Worm (Caenorhabditis elegans): ENCODE data around the gene latd-1.

The latd-1 gene

DNA sequence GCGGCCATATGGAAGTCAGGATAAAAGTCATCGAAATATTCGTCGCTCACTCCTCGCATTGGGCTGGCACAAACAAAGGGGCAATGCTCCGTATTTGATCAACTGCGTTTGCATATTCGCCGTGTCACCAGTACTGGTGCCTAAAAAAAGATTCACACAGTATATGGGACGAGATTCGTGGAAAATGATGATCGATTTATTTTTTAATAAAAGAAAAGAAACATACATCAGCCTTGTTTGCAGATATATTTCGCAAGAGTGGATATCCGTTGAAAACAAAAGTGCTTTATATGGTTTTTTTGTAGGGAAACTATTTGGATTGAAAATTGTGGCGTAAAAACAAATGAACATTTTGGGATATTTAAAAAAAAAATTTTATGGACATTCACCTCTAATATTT, at the start of gene latd-1:
latd-1 (minus strand) TSS at position 101 of the 400 bp plus-strand sequence.
- no peak for TF ChIP-seq nhr-23 (tag; optimal IDR thresholded peaks at IDR 0.05)
- no peak for TF ChIP-seq ceh-16 (tag; optimal IDR thresholded peaks at IDR 0.05)
- no peak for TF ChIP-seq C34F6.9 (tag; optimal IDR thresholded peaks at IDR 0.05)
- TF ChIP-seq skn-1 (tag; optimal IDR thresholded peaks at IDR 0.05) = no peak

DNA sequence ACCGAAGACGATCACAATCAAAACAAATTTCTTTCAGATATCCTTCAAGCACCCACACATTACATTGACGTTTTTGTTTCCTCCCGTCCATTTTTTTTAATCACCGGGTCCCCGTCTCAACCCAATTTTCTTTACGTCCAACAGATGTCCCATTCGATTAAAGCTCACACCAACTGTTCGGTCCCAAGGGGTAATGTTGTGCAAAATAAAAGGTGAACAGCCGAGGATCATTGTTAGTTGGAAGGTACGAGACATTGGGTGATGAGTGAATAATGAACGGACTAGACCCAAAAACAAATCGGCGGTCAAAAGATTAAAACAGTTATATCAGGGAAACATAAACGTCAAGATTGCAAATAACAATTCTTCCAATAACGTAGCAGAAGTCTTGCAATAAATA, 47.8 kb upstream of the latd-1 start:
- TF ChIP-seq nhr-237 (tag; optimal IDR thresholded peaks at IDR 0.05) = no peak
- TF ChIP-seq F13H6.1 (tag; optimal IDR thresholded peaks at IDR 0.05) = peak; percentile 25

DNA sequence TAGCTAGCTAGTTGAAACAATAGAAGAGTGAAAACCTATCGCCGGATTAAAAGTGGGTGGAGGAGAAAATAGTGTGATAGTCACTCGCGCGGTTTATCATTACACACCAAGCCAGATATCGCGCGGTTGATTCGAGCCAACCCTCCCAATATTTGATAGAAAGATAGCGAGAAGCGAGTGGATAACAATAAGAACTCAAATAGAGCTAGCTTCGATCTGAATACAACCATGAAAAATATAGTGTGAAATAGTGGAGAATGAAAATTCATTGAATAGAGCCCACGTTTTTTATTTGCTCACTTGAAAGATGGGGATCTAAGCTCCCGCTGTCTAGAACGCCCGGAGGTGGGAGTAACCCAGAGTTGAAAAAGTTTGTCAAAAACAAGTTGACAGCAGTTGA, 47.4 kb upstream of the latd-1 start, which contains the start of gene tnt-3:
tnt-3 (minus strand) TSS at position 101 of the 400 bp plus-strand sequence.
- TF ChIP-seq nhr-77 (tag; optimal IDR thresholded peaks at IDR 0.05) (no peak), unc-62 (GFP tag; optimal IDR thresholded peaks at IDR 0.05) (no peak), nhr-129 (tag; optimal IDR thresholded peaks at IDR 0.05) (no peak), nhr-21 (tag; optimal IDR thresholded peaks at IDR 0.05) (no peak), ztf-4 (tag; optimal IDR thresholded peaks at IDR 0.05) (no peak), lin-13 (GFP tag; optimal IDR thresholded peaks at IDR 0.05) (no peak), snpc-4 (tag; optimal IDR thresholded peaks at IDR 0.05) (no peak), peb-1 (tag; optimal IDR thresholded peaks at IDR 0.05) (no peak), sem-4 (tag; optimal IDR thresholded peaks at IDR 0.05) (no peak), elt-1 (tag; optimal IDR thresholded peaks at IDR 0.05) (no peak), zag-1 (tag; optimal IDR thresholded peaks at IDR 0.05) (no peak), nhr-237 (tag; optimal IDR thresholded peaks at IDR 0.05) (no peak), lin-11 (tag; optimal IDR thresholded peaks at IDR 0.05) (no peak)

DNA sequence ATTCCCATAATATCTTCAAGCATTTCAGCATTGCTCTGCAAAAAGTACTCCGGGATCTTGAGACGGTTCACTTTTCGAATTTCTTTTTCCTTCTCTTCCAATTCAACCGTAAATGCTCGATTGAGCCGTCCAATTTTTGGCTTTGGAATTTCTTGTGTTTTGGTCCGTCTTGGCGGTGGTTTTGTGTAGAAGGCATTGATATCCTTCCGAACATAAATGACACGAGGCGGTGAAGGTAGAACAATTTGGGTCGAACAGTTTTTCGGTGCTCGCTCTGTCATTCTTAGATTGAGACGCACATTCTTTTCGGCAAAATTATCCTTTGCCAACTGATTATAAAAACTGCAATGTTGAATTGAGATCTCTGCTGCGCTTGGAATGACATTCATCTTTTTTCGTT, 45.1 kb upstream of the latd-1 start:
- no peak for TF ChIP-seq egl-27 (tag; optimal IDR thresholded peaks at IDR 0.05)

DNA sequence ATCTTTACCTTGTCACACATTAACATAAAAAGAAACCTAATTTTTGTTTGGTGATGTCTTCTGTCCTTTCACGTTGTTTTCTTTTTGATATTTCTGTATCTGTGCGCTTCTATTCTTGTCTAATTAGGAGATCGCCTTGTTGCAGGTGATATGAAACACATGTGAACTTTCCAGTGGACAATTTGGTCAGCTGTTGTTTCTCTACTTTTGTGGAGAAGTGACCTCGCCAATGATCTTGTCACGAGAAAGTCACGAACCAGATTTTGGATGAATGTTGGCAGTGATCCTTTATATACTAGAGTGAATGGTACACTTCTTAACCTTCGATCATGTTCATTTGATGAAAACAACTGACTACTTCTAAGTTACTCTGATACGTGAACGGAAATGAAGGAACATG, 34.9 kb upstream of the latd-1 start:
- TF ChIP-seq nhr-77 (tag; optimal IDR thresholded peaks at IDR 0.05) (no peak), nhr-129 (tag; optimal IDR thresholded peaks at IDR 0.05) (peak; percentile 45), blmp-1 (tag; optimal IDR thresholded peaks at IDR 0.05; ENCODE audit: insufficient read depth) (no peak), nhr-12 (tag; optimal IDR thresholded peaks at IDR 0.05) (no peak), C34F6.9 (tag; optimal IDR thresholded peaks at IDR 0.05) (no peak), lsy-2 (tag; optimal IDR thresholded peaks at IDR 0.05) (no peak)

DNA sequence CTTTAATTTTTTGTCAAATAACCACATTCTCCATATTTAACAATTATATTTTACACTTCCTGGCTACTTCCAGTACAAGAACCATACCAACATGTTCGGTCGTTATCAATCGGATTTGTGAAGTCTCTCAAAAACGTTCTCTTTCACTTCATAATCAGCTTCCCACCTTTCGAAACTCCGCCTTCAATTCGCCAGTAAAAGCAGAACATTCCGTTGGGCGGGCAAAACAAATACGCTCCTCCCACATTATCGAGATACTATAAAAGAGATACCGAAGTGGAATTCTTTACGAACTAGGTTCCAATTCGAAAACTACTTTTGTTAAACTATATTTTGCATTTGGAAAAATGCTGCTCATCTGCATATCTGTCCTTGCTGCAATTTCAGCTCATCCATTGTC, 32.9 kb upstream of the latd-1 start, which contains the start of gene zig-3:
zig-3 (plus strand) TSS at position 301 of the 400 bp plus-strand sequence.
- TF ChIP-seq ztf-1 (GFP tag; conservative IDR thresholded peaks at IDR 0.05) = no peak
- no peak for TF ChIP-seq snpc-4 (tag; optimal IDR thresholded peaks at IDR 0.05)
- no peak for TF ChIP-seq nhr-237 (tag; optimal IDR thresholded peaks at IDR 0.05)
- no peak for TF ChIP-seq nhr-11 (tag; optimal IDR thresholded peaks at IDR 0.05)
- TF ChIP-seq dmd-4 (tag; optimal IDR thresholded peaks at IDR 0.05) = no peak
- TF ChIP-seq sem-4 (tag; optimal IDR thresholded peaks at IDR 0.05) = no peak
- TF ChIP-seq ztf-4 (tag; optimal IDR thresholded peaks at IDR 0.05) = no peak
- TF ChIP-seq unc-62 (GFP tag; optimal IDR thresholded peaks at IDR 0.05) = no peak
- TF ChIP-seq unc-55 (GFP tag; optimal IDR thresholded peaks at IDR 0.05) = no peak
- TF ChIP-seq elt-1 (tag; optimal IDR thresholded peaks at IDR 0.05) = no peak
- no peak for TF ChIP-seq F13H6.1 (tag; optimal IDR thresholded peaks at IDR 0.05)
- TF ChIP-seq R02D3.7 (tag; optimal IDR thresholded peaks at IDR 0.05) = no peak
- TF ChIP-seq mab-5 (tag; optimal IDR thresholded peaks at IDR 0.05) = no peak
- TF ChIP-seq C34F6.9 (tag; optimal IDR thresholded peaks at IDR 0.05) = no peak
- TF ChIP-seq nhr-23 (tag; optimal IDR thresholded peaks at IDR 0.05) = no peak
- TF ChIP-seq ceh-82 (tag; optimal IDR thresholded peaks at IDR 0.05) = no peak
- TF ChIP-seq ama-1 (optimal IDR thresholded peaks at IDR 0.05) = no peak
- no peak for TF ChIP-seq alr-1 (tag; optimal IDR thresholded peaks at IDR 0.05)
- TF ChIP-seq aly-2 (tag; optimal IDR thresholded peaks at IDR 0.05) = no peak

DNA sequence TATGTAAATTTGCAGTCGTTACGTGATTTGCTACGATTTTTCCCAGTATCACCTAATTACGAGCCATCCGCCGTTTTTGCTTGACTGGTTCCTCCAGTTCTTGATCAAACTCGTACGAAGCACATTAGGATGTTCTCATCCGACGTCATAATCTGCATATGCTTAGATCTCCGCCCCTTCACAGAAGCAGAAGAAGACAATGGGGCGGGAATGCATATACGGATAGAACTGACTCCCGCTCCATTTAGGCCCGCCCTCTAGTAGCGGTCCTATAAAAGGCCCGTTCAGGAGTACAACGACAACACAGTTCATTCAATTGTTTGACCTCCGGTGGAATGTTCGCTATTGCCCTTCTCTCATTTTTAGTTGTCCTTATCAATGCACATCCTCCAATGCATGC, 27.5 kb upstream of the latd-1 start, which contains the start of gene zig-4:
zig-4 (plus strand) TSS at position 301 of the 400 bp plus-strand sequence.
- no peak for TF ChIP-seq nhr-25 (tag; optimal IDR thresholded peaks at IDR 0.05)
